Worm (Caenorhabditis elegans): Measurements from ENCODE around the gene T09F5.2.

DNA sequence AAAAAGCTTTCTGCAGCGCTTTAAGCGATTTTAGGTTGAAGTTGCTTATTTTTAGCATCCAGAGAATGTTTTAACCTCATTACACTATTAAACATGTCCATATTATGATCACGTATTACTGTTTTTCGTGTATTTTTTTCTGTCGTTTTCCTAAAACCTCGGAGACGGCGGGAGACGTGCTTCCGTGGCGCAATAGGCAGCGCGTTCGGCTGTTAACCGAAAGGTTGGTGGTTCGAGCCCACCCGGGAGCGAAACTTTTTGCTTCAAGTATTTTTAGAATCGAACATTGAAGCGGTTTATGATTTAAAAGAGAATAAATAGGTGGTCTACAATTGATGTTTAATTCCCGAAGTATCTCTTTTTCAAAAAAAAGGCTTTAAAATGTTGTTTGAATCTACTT is 5.7 kb downstream of the T09F5.2 start:
- TF ChIP-seq unc-98 (GFP tag; IDR thresholded peaks at IDR 0.05) (no peak), lsy-2 (tag; optimal IDR thresholded peaks at IDR 0.05) (no peak), skn-1 (tag; optimal IDR thresholded peaks at IDR 0.05) (no peak), nhr-28 (tag; optimal IDR thresholded peaks at IDR 0.05) (no peak), lin-14 (GFP tag; optimal IDR thresholded peaks at IDR 0.05) (no peak)
